Worm (Caenorhabditis elegans) whole organism, L1 larva: ENCODE measurements around the gene C34E10.12.

Experiments used
- Y116A8C.19 ChIP-seq: sonication (generic microtip); optimal IDR thresholded peaks from 2 replicates; lab custom pipeline; 2016; ENCODE audit warnings: missing compliant biosample characterization, missing genetic modification characterization, borderline replicate concordance
- ama-1 ChIP-seq: fragments of 150-350 bp; optimal IDR thresholded peaks from 2 replicates; lab custom pipeline; 2014
- blmp-1 ChIP-seq: fragments of 150-350 bp; optimal IDR thresholded peaks from 2 replicates; lab custom pipeline; 2014; ENCODE audit warnings: missing biosample characterization, missing genetic modification characterization
- ceh-8 ChIP-seq: fragments of 200-800 bp; sonication (Bioruptor generic); optimal IDR thresholded peaks from 2 replicates; lab custom pipeline; 2018; ENCODE audit warnings: mild to moderate bottlenecking, missing genetic modification characterization, moderate library complexity, missing compliant biosample characterization
- ceh-82 ChIP-seq, 3 experiments: fragments of 150-350 bp in 1 of 3; sonication (generic microtip) in 2 of 3; optimal IDR thresholded peaks; 2 replicates each; lab custom pipeline; 2014 to 2017; ENCODE audit warnings: missing biosample characterization in 3 of 3, missing genetic modification characterization in 3 of 3
- ceh-88 ChIP-seq: fragments of 200-800 bp; sonication (Bioruptor generic); IDR thresholded peaks from 2 replicates; pipeline ENCODE4 v1.3.6; 2022; ENCODE audit warnings: missing genetic modification characterization, missing compliant biosample characterization
- ceh-90 ChIP-seq: sonication (generic microtip); optimal IDR thresholded peaks from 2 replicates; lab custom pipeline; 2016; ENCODE audit warnings: missing genetic modification characterization, missing compliant biosample characterization
- ces-1 ChIP-seq: fragments of 150-350 bp; optimal IDR thresholded peaks from 2 replicates; lab custom pipeline; 2014; ENCODE audit warnings: missing biosample characterization, missing genetic modification reagents, missing genetic modification characterization
- efl-1 ChIP-seq, 4 experiments: fragments of 150-350 bp; optimal IDR thresholded peaks in 3 of 4; peaks in 1 of 4; 1 replicate in 1 of 4; 2 replicates in 3 of 4; lab custom pipeline; 2014; ENCODE audit warnings: missing biosample characterization in 2 of 4, missing genetic modification characterization in 2 of 4, missing genetic modification reagents in 2 of 4
- elt-2 ChIP-seq: sonication (generic microtip); optimal IDR thresholded peaks from 2 replicates; lab custom pipeline; 2016; ENCODE audit warnings: missing genetic modification characterization, mild to moderate bottlenecking, inconsistent platforms, missing compliant biosample characterization, missing genetic modification reagents
- ets-5 ChIP-seq: fragments of 200-800 bp; sonication (Bioruptor generic); IDR thresholded peaks from 2 replicates; pipeline ENCODE4 v1.3.6; 2022; ENCODE audit warnings: missing genetic modification characterization, missing compliant biosample characterization
- fkh-4 ChIP-seq: sonication (generic microtip); optimal IDR thresholded peaks from 2 replicates; lab custom pipeline; 2016; ENCODE audit warnings: missing compliant biosample characterization, missing genetic modification characterization, borderline replicate concordance
- grh-1 ChIP-seq: fragments of 200-800 bp; sonication (Bioruptor generic); IDR thresholded peaks from 2 replicates; pipeline ENCODE4 v1.3.6; 2022; ENCODE audit warnings: missing genetic modification reagents, missing genetic modification characterization, missing compliant biosample characterization
- hlh-17 ChIP-seq: fragments of 200-800 bp; sonication (Bioruptor generic); optimal IDR thresholded peaks from 2 replicates; lab custom pipeline; 2018; ENCODE audit warnings: missing genetic modification characterization, mild to moderate bottlenecking, missing compliant biosample characterization, moderate library complexity, borderline replicate concordance
- hlh-4 ChIP-seq: sonication (generic microtip); optimal IDR thresholded peaks from 2 replicates; lab custom pipeline; 2016; ENCODE audit warnings: mild to moderate bottlenecking, missing genetic modification characterization, missing compliant biosample characterization
- hpl-2 ChIP-seq: fragments of 150-350 bp; optimal IDR thresholded peaks from 2 replicates; lab custom pipeline; 2014; ENCODE audit warnings: missing biosample characterization, missing genetic modification reagents, missing genetic modification characterization
- lin-35 ChIP-seq, 2 experiments: fragments of 150-350 bp; optimal IDR thresholded peaks; 2 replicates each; lab custom pipeline; 2014; ENCODE audit warnings: missing biosample characterization in 2 of 2, missing genetic modification characterization in 2 of 2, missing genetic modification reagents in 2 of 2
- lir-3 ChIP-seq: sonication (generic microtip); optimal IDR thresholded peaks from 2 replicates; lab custom pipeline; 2016; ENCODE audit warnings: mild to moderate bottlenecking, missing genetic modification characterization, moderate library complexity, missing compliant biosample characterization; ENCODE audit not compliant: poor library complexity
- lsy-2 ChIP-seq, 2 experiments: fragments of 150-350 bp; optimal IDR thresholded peaks; 2 replicates each; lab custom pipeline; 2014; ENCODE audit warnings: missing biosample characterization in 2 of 2, missing genetic modification characterization in 2 of 2
- mab-9 ChIP-seq: fragments of 200-800 bp; sonication (Bioruptor generic); IDR thresholded peaks from 2 replicates; pipeline ENCODE4 v1.3.6; 2022; ENCODE audit warnings: missing genetic modification reagents, missing genetic modification characterization, missing compliant biosample characterization
- mdl-1 ChIP-seq, 2 experiments: fragments of 150-350 bp; optimal IDR thresholded peaks; 2 replicates each; lab custom pipeline; 2014 to 2017; ENCODE audit warnings: missing biosample characterization in 2 of 2, missing genetic modification characterization in 2 of 2, inconsistent platforms in 1 of 2
- mef-2 ChIP-seq: fragments of 150-350 bp; optimal IDR thresholded peaks from 2 replicates; lab custom pipeline; 2014; ENCODE audit warnings: missing biosample characterization, missing genetic modification characterization
- nhr-11 ChIP-seq: fragments of 150-350 bp; optimal IDR thresholded peaks from 2 replicates; lab custom pipeline; 2014; ENCODE audit warnings: missing biosample characterization, missing genetic modification characterization
- nhr-12 ChIP-seq: sonication (generic microtip); optimal IDR thresholded peaks from 2 replicates; lab custom pipeline; 2017; ENCODE audit warnings: missing biosample characterization, missing genetic modification characterization
- nhr-19 ChIP-seq: fragments of 200-800 bp; sonication (Bioruptor generic); conservative IDR thresholded peaks from 2 replicates; pipeline ENCODE4 v1.3.6; 2022; ENCODE audit warnings: missing genetic modification characterization, missing compliant biosample characterization
- nhr-20 ChIP-seq: sonication (generic microtip); optimal IDR thresholded peaks from 2 replicates; lab custom pipeline; 2016; ENCODE audit warnings: mild to moderate bottlenecking, missing genetic modification characterization, missing compliant biosample characterization
- nhr-28 ChIP-seq: fragments of 150-350 bp; optimal IDR thresholded peaks from 2 replicates; lab custom pipeline; 2014; ENCODE audit warnings: missing biosample characterization, missing genetic modification characterization
- nhr-47 ChIP-seq: sonication (generic microtip); optimal IDR thresholded peaks from 2 replicates; lab custom pipeline; 2016; ENCODE audit warnings: mild to moderate bottlenecking, missing genetic modification characterization, moderate library complexity, missing compliant biosample characterization
- nhr-76 ChIP-seq: sonication (generic microtip); optimal IDR thresholded peaks from 2 replicates; lab custom pipeline; 2017; ENCODE audit warnings: missing biosample characterization, missing genetic modification characterization
- nhr-77 ChIP-seq: fragments of 150-350 bp; optimal IDR thresholded peaks from 2 replicates; lab custom pipeline; 2014; ENCODE audit warnings: missing biosample characterization, missing genetic modification characterization
- nhr-90 ChIP-seq: sonication (generic microtip); optimal IDR thresholded peaks from 2 replicates; lab custom pipeline; 2016; ENCODE audit warnings: mild to moderate bottlenecking, missing genetic modification characterization, missing compliant biosample characterization; ENCODE audit not compliant: poor library complexity
- rnt-1 ChIP-seq: sonication (generic microtip); optimal IDR thresholded peaks from 2 replicates; lab custom pipeline; 2016; ENCODE audit warnings: mild to moderate bottlenecking, missing genetic modification characterization, moderate library complexity, missing compliant biosample characterization
- snpc-4 ChIP-seq: fragments of 150-350 bp; optimal IDR thresholded peaks from 2 replicates; lab custom pipeline; 2014; ENCODE audit warnings: missing biosample characterization, missing genetic modification characterization
- snu-23 ChIP-seq: sonication (generic microtip); optimal IDR thresholded peaks from 2 replicates; lab custom pipeline; 2016; ENCODE audit warnings: missing genetic modification characterization, missing compliant biosample characterization
- sptf-1 ChIP-seq: fragments of 150-350 bp; optimal IDR thresholded peaks from 2 replicates; lab custom pipeline; 2014; ENCODE audit warnings: missing biosample characterization, missing genetic modification characterization
- sup-37 ChIP-seq: fragments of 200-800 bp; sonication (Bioruptor generic); optimal IDR thresholded peaks from 2 replicates; lab custom pipeline; 2018; ENCODE audit warnings: mild to moderate bottlenecking, missing genetic modification characterization, missing compliant biosample characterization
- swsn-7 ChIP-seq: sonication (generic microtip); optimal IDR thresholded peaks from 2 replicates; lab custom pipeline; 2016; ENCODE audit warnings: missing genetic modification characterization, missing compliant biosample characterization
- tbx-2 ChIP-seq: sonication (generic microtip); optimal IDR thresholded peaks from 2 replicates; lab custom pipeline; 2016; ENCODE audit warnings: missing genetic modification characterization, missing compliant biosample characterization
- vab-15 ChIP-seq: sonication (generic microtip); optimal IDR thresholded peaks from 2 replicates; lab custom pipeline; 2017; ENCODE audit warnings: missing genotype, mild to moderate bottlenecking, missing genetic modification characterization, missing compliant biosample characterization
- xbp-1 ChIP-seq: sonication (generic microtip); optimal IDR thresholded peaks from 2 replicates; lab custom pipeline; 2016; ENCODE audit warnings: missing genetic modification characterization, missing compliant biosample characterization

The C34E10.12 gene

DNA sequence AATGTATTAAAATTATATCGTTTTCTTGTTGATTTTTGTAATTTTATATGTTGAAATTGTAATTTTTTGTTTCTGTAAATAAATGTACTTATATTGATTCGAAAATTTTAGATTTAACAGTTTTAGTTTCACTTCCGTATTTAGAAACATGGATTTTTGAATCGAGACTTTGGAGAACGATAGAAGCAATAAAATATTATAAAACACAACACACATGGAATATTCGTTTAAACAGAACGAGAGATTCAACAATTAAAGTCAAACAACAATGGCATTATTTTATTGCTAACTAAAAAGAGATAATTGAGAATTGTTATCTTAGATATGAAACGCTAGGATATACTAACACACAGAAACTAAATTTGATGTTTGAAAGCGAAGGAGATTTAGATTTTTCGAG is 40.8 kb upstream of the C34E10.12 start:
- TF ChIP-seq elt-2 (tag; lab: Kevin White, UChicago) (peak; percentile 6), lsy-2 (tag; optimal IDR thresholded peaks at IDR 0.05; lab: Kevin White, UChicago) (peak; percentile 8), lin-35 (GFP tag; optimal IDR thresholded peaks at IDR 0.05; lab: Kevin White, UChicago) (peak in 1 of 2 experiments; percentile 47), efl-1 (optimal IDR thresholded peaks at IDR 0.05; lab: Kevin White, UChicago) (no peak), efl-1 (GFP tag; optimal IDR thresholded peaks at IDR 0.05 in 1 of 2; lab: Kevin White, UChicago) (peak in 1 of 2 experiments; percentile 69), ets-5 (GFP tag; lab: Robert Waterston, UW) (no peak)

DNA sequence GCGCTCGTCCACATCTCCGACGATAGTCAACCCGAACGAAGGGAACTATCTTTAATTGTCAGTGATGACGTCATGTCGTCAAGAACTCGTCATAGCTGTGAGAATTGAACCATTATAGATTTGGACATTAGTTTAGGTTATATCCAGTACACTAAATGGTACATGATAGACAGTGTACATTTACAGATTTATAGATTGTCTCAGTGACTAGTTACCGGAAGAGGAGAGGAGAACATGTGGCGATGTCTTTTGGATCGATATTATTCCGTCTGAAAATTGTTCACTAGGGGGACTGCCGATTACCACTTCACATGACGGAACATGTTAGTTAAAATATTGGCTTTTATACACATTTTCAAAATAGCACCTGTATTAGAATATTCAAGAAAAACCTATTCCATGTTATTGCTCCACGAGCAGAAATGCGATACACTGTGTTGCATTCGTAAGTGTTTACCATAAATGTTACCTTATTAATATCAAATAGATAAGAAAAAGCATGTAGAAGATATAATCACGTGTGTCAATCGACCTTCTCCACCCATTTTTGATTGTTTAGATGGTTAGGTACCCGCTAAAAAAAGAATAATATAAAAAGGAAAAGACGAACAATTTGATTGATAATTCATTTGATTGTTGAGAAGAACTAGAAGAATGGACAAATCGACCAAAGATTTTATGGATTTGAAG is 39.7 kb upstream of the C34E10.12 start, which contains the start of gene ZC395.5:
Gene ZC395.5, plus strand, starts transcription at position 632 of the 690 bp plus-strand sequence.
- TF ChIP-seq xbp-1 (tag; lab: Kevin White, UChicago) (no peak), ceh-88 (no peak), tbx-2 (no peak), lsy-2 (tag; optimal IDR thresholded peaks at IDR 0.05; lab: Kevin White, UChicago) (peak in 1 of 2 experiments; percentile 24), snpc-4 (tag; lab: Kevin White, UChicago) (no peak), nhr-12 (tag; lab: Kevin White, UChicago) (no peak), mab-9 (GFP tag; lab: Robert Waterston, UW) (no peak), elt-2 (tag; lab: Kevin White, UChicago) (peak; percentile 69), Y116A8C.19 (no peak), ceh-82 (tag; optimal IDR thresholded peaks at IDR 0.05; lab: Kevin White, UChicago) (no peak), nhr-11 (tag; lab: Kevin White, UChicago) (no peak), nhr-77 (tag; lab: Kevin White, UChicago) (no peak), nhr-28 (tag; lab: Kevin White, UChicago) (no peak), sptf-1 (tag; lab: Kevin White, UChicago) (no peak), efl-1 (optimal IDR thresholded peaks at IDR 0.05; lab: Kevin White, UChicago) (no peak), efl-1 (GFP tag; optimal IDR thresholded peaks at IDR 0.05 in 1 of 2; lab: Kevin White, UChicago) (peak in 1 of 2 experiments; percentile 52), blmp-1 (tag; lab: Kevin White, UChicago) (peak; percentile 16), snu-23 (GFP tag; lab: Kevin White, UChicago) (peak; percentile 8), nhr-90 (tag; lab: Kevin White, UChicago) (peak; percentile 14), nhr-20 (peak; percentile 28), swsn-7 (tag; lab: Kevin White, UChicago) (no peak), lir-3 (tag; lab: Kevin White, UChicago) (no peak), ces-1 (GFP tag; lab: Kevin White, UChicago) (no peak), fkh-4 (no peak), ama-1 (lab: Kevin White, UChicago) (no peak), nhr-47 (tag; lab: Kevin White, UChicago) (no peak), rnt-1 (tag; lab: Kevin White, UChicago) (no peak), ceh-90 (tag; lab: Kevin White, UChicago) (no peak), hlh-17 (no peak), vab-15 (tag; lab: Kevin White, UChicago) (no peak), mef-2 (tag; lab: Kevin White, UChicago) (no peak), lin-35 (GFP tag; optimal IDR thresholded peaks at IDR 0.05; lab: Kevin White, UChicago) (peak in 1 of 2 experiments; percentile 34), hlh-4 (tag; lab: Kevin White, UChicago) (no peak)

DNA sequence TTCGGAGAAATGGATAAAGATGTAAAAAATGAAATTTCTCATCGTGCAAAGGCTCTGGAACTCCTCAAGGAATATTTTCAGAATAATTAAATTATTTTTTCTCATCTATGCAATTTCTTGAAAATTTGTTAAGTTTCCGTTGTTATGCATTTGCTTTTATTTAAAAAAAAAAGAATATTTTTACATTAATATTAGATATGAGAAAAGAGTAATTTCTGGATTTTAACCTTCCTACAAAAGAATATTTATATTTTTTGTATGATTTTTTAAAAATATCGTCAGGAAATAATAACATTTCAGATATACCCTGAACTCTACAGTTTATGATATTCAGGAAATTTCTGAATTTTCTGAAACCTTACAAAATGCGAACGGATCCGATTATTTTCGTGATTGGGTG is 37.1 kb upstream of the C34E10.12 start, which contains the start of gene gro-1:
Gene gro-1, plus strand, starts transcription at position 301 of the 400 bp plus-strand sequence.
- TF ChIP-seq nhr-76, result no peak
- TF ChIP-seq hlh-4 (tag; lab: Kevin White, UChicago), result no peak
- no peak for TF ChIP-seq vab-15 (tag; lab: Kevin White, UChicago)
- no peak for TF ChIP-seq ceh-90 (tag; lab: Kevin White, UChicago)
- TF ChIP-seq grh-1 (GFP tag; lab: Robert Waterston, UW), result no peak
- no peak for TF ChIP-seq mdl-1 (tag; optimal IDR thresholded peaks at IDR 0.05; lab: Kevin White, UChicago)
- no peak for TF ChIP-seq Y116A8C.19
- TF ChIP-seq sup-37 (GFP tag; lab: Kevin White, UChicago), result no peak
- no peak for TF ChIP-seq lsy-2 (tag; optimal IDR thresholded peaks at IDR 0.05; lab: Kevin White, UChicago)
- no peak for TF ChIP-seq nhr-19 (GFP tag; lab: Robert Waterston, UW)
- no peak for TF ChIP-seq hpl-2 (GFP tag; lab: Kevin White, UChicago)
- no peak for TF ChIP-seq ceh-8 (GFP tag; lab: Kevin White, UChicago)
